Worm (Caenorhabditis elegans) whole organism, early embryonic: ENCODE measurements around the gene ins-8.

Experiments used
- aly-1 ChIP-seq: sonication (generic microtip); optimal IDR thresholded peaks from 2 replicates; lab custom pipeline; 2016; ENCODE audit warnings: missing genetic modification characterization, missing compliant biosample characterization
- ama-1 ChIP-seq: fragments of 150-350 bp; optimal IDR thresholded peaks from 2 replicates; lab custom pipeline; 2014
- ceh-36 ChIP-seq: sonication (generic microtip); optimal IDR thresholded peaks from 2 replicates; lab custom pipeline; 2016; ENCODE audit warnings: missing genetic modification characterization, inconsistent platforms, missing compliant biosample characterization
- flt-1 ChIP-seq: fragments of 200-800 bp; sonication (Bioruptor generic); IDR thresholded peaks from 2 replicates; pipeline ENCODE4 v1.3.6; 2022; ENCODE audit warnings: missing genetic modification characterization, missing compliant biosample characterization
- hmbx-1 ChIP-seq: sonication (generic microtip); optimal IDR thresholded peaks from 2 replicates; lab custom pipeline; 2016; ENCODE audit warnings: mild to moderate bottlenecking, missing genetic modification characterization, missing compliant biosample characterization
- hmg-4 ChIP-seq: fragments of 200-800 bp; sonication (Bioruptor generic); optimal IDR thresholded peaks from 2 replicates; lab custom pipeline; 2018; ENCODE audit warnings: mild to moderate bottlenecking, missing genetic modification characterization, missing compliant biosample characterization
- pes-1 ChIP-seq: fragments of 200-800 bp; sonication (Bioruptor generic); IDR thresholded peaks from 2 replicates; pipeline ENCODE4 v1.3.6; 2022; ENCODE audit warnings: missing genetic modification reagents, missing genetic modification characterization, missing compliant biosample characterization
- scrt-1 ChIP-seq: fragments of 200-800 bp; sonication (Bioruptor generic); IDR thresholded peaks from 2 replicates; pipeline ENCODE4 v1.3.6; 2022; ENCODE audit warnings: missing genetic modification characterization, missing compliant biosample characterization
- sea-1 ChIP-seq: fragments of 200-800 bp; sonication (Bioruptor generic); conservative IDR thresholded peaks from 2 replicates; pipeline ENCODE4 v1.3.6; 2022; ENCODE audit warnings: missing genetic modification characterization, missing compliant biosample characterization
- tbx-11 ChIP-seq: fragments of 200-800 bp; sonication (Bioruptor generic); IDR thresholded peaks from 2 replicates; pipeline ENCODE4 v1.3.6; 2022; ENCODE audit warnings: missing genetic modification characterization, missing compliant biosample characterization
- tbx-37 ChIP-seq: fragments of 200-800 bp; sonication (Bioruptor generic); conservative IDR thresholded peaks from 2 replicates; pipeline ENCODE4 v1.3.6; 2022; ENCODE audit warnings: missing genetic modification reagents, missing genetic modification characterization, missing compliant biosample characterization
- tra-4 ChIP-seq: sonication (generic microtip); optimal IDR thresholded peaks from 2 replicates; lab custom pipeline; 2017; ENCODE audit warnings: missing genetic modification characterization, missing compliant biosample characterization

DNA sequence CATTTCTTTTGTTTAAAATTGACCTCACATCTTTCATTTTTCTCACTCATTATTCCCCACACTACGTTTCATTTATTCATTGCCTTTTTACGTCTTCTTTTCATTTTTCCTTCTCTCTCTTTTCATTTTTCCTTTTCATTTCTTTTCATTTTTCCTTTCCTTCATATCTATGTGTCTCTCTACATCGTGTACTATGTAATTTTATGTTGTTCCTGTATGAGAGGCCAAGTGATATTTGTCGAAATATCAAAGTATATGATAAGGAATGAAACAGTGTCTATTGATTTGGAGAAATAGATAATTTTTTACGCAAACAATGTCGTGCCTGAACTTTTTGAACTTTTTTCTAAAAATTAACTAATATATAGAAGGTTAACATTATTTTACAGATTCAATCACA is 35.7 kb upstream of the ins-8 start:
- TF ChIP-seq tbx-37 (GFP tag; lab: Robert Waterston, UW) = no peak
- TF ChIP-seq hmg-4 (GFP tag; lab: Kevin White, UChicago) = no peak
- TF ChIP-seq ceh-36 (tag; lab: Kevin White, UChicago) = no peak
- no peak for TF ChIP-seq tra-4 (tag; lab: Kevin White, UChicago)
- no peak for TF ChIP-seq tbx-11
- no peak for TF ChIP-seq aly-1 (tag; lab: Kevin White, UChicago)
- TF ChIP-seq flt-1 (GFP tag; lab: Robert Waterston, UW) = no peak
- no peak for TF ChIP-seq pes-1 (GFP tag; lab: Robert Waterston, UW)
- no peak for TF ChIP-seq sea-1
- no peak for TF ChIP-seq ama-1 (lab: Kevin White, UChicago)
- no peak for TF ChIP-seq scrt-1
- TF ChIP-seq hmbx-1 (tag; lab: Kevin White, UChicago) = no peak
